Worm (Caenorhabditis elegans) whole organism, L4 larva: ENCODE data around the gene C06A12.3.

Experiments
- ZK546.5 ChIP-seq, 2 experiments: sonication (generic microtip); optimal IDR thresholded peaks; 2 replicates each; lab custom pipeline; 2017; ENCODE audit warnings: missing biosample characterization in 2 of 2, missing genetic modification characterization in 2 of 2
- ceh-44 ChIP-seq: fragments of 200-800 bp; sonication (Bioruptor generic); IDR thresholded peaks from 2 replicates; pipeline ENCODE4 v1.3.6; 2022; ENCODE audit warnings: missing genetic modification reagents, missing genetic modification characterization, missing compliant biosample characterization

DNA sequence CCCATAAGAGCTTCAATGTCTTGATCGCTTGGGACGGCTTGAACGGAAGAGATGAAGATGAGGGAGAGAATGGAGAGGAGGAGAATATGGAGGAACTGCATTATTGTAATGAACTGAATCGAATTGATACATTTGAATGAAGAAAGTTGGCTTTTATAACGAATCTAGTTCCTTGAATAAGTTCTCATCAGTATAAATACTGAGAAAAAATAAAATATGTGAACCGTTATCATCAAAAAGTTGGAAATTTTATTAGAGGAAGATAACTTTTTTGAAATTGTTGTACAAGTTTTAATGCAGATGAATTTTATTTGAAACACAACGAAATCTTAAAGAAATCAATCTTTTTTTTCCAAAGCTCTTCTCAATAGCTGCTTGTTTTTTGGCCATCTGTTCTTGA, 20.5 kb upstream of the C06A12.3 start, which contains the start of gene T02D1.7:
- TF ChIP-seq ceh-44 (GFP tag; lab: Robert Waterston, UW) = no peak
- no peak for TF ChIP-seq ZK546.5 (tag; optimal IDR thresholded peaks at IDR 0.05; lab: Kevin White, UChicago)
